Worm (Caenorhabditis elegans) whole organism, L4 larva: ENCODE results near the gene tpst-1.

ENCODE experiments used
- F37D6.2 ChIP-seq: sonication (generic microtip); optimal IDR thresholded peaks from 2 replicates; lab custom pipeline; 2016; ENCODE audit warnings: mild to moderate bottlenecking, missing genetic modification characterization, missing compliant biosample characterization
- F44E2.7 ChIP-seq: fragments of 200-800 bp; sonication (Bioruptor generic); IDR thresholded peaks from 2 replicates; pipeline ENCODE4 v2.1.2; 2022; ENCODE audit warnings: missing genetic modification characterization, missing compliant biosample characterization
- T20F7.1 ChIP-seq: fragments of 200-800 bp; sonication (Bioruptor generic); optimal IDR thresholded peaks from 2 replicates; lab custom pipeline; 2018; ENCODE audit warnings: mild to moderate bottlenecking, missing genetic modification characterization, missing compliant biosample characterization
- T26A8.4 ChIP-seq: fragments of 200-800 bp; sonication (Bioruptor generic); IDR thresholded peaks from 2 replicates; pipeline ENCODE4 v1.3.6; 2022; ENCODE audit warnings: missing genetic modification characterization, missing compliant biosample characterization
- ZK546.5 ChIP-seq, 2 experiments: sonication (generic microtip); optimal IDR thresholded peaks; 2 replicates each; lab custom pipeline; 2017; ENCODE audit warnings: missing biosample characterization in 2 of 2, missing genetic modification characterization in 2 of 2
- aha-1 ChIP-seq: fragments of 150-350 bp; peaks from one replicate; lab custom pipeline; 2014; ENCODE audit warnings: missing biosample characterization, missing genetic modification characterization
- aly-2 ChIP-seq: sonication (generic microtip); optimal IDR thresholded peaks from 2 replicates; lab custom pipeline; 2018; ENCODE audit warnings: missing biosample characterization, missing genetic modification characterization
- attf-4 ChIP-seq: sonication (generic microtip); optimal IDR thresholded peaks from 3 replicates; lab custom pipeline; 2017; ENCODE audit warnings: missing biosample characterization, missing genetic modification characterization
- ctbp-1 ChIP-seq: fragments of 200-800 bp; sonication (Bioruptor generic); IDR thresholded peaks from 2 replicates; pipeline ENCODE4 v1.3.6; 2022; ENCODE audit warnings: missing genetic modification reagents, missing genetic modification characterization, missing compliant biosample characterization
- daf-12 ChIP-seq: fragments of 150-350 bp; optimal IDR thresholded peaks from 2 replicates; lab custom pipeline; 2014; ENCODE audit warnings: missing biosample characterization, missing genetic modification reagents, missing genetic modification characterization
- daf-16 ChIP-seq, 3 experiments: sonication (generic microtip); optimal IDR thresholded peaks; 2 replicates each; lab custom pipeline; 2016 to 2017; ENCODE audit warnings: missing genetic modification characterization in 3 of 3, missing genetic modification reagents in 3 of 3, mild to moderate bottlenecking in 2 of 3, missing compliant biosample characterization in 2 of 3, missing biosample characterization in 1 of 3, moderate library complexity in 1 of 3
- dmd-6 ChIP-seq: fragments of 200-800 bp; sonication (Bioruptor generic); IDR thresholded peaks from 2 replicates; pipeline ENCODE4 v1.3.6; 2022; ENCODE audit warnings: missing genetic modification reagents, missing genetic modification characterization, missing compliant biosample characterization
- dmd-9 ChIP-seq: fragments of 200-800 bp; sonication (Bioruptor generic); IDR thresholded peaks from 2 replicates; pipeline ENCODE4 v1.3.6; 2022; ENCODE audit warnings: missing genetic modification reagents, missing genetic modification characterization, missing compliant biosample characterization
- dpl-1 ChIP-seq: fragments of 150-350 bp; optimal IDR thresholded peaks from 2 replicates; lab custom pipeline; 2014; ENCODE audit warnings: missing biosample characterization, missing genetic modification reagents, missing genetic modification characterization
- dve-1 ChIP-seq: sonication (generic microtip); optimal IDR thresholded peaks from 2 replicates; lab custom pipeline; 2017; ENCODE audit warnings: antibody characterized with exemption, mild to moderate bottlenecking, missing genetic modification characterization, missing compliant biosample characterization; ENCODE audit not compliant: insufficient read depth
- egl-43 ChIP-seq: fragments of 200-800 bp; sonication (Bioruptor generic); IDR thresholded peaks from 2 replicates; pipeline ENCODE4 v1.3.6; 2022; ENCODE audit warnings: missing genetic modification reagents, missing genetic modification characterization, missing compliant biosample characterization
- fkh-10 ChIP-seq: fragments of 150-350 bp; optimal IDR thresholded peaks from 2 replicates; lab custom pipeline; 2014; ENCODE audit warnings: missing biosample characterization, missing genetic modification reagents, missing genetic modification characterization
- hlh-11 ChIP-seq: fragments of 200-800 bp; sonication (Bioruptor generic); optimal IDR thresholded peaks from 2 replicates; lab custom pipeline; 2018; ENCODE audit warnings: mild to moderate bottlenecking, missing genetic modification characterization, missing compliant biosample characterization
- hlh-30 ChIP-seq: sonication (generic microtip); optimal IDR thresholded peaks from 2 replicates; lab custom pipeline; 2017; ENCODE audit warnings: antibody characterized with exemption, mild to moderate bottlenecking, missing genetic modification characterization, missing compliant biosample characterization; ENCODE audit not compliant: insufficient read depth
- lin-1 ChIP-seq: fragments of 200-800 bp; sonication (Bioruptor generic); IDR thresholded peaks from 2 replicates; pipeline ENCODE4 v1.3.6; 2022; ENCODE audit warnings: missing genetic modification reagents, missing genetic modification characterization, missing compliant biosample characterization
- lin-13 ChIP-seq: fragments of 150-350 bp; optimal IDR thresholded peaks from 2 replicates; lab custom pipeline; 2014; ENCODE audit warnings: missing biosample characterization, missing genetic modification reagents, missing genetic modification characterization
- lin-15B ChIP-seq: fragments of 150-350 bp; sonication (generic microtip); optimal IDR thresholded peaks from 3 replicates; lab custom pipeline; 2014; ENCODE audit warnings: missing biosample characterization, missing genetic modification characterization
- lin-38 ChIP-seq: fragments of 200-800 bp; sonication (Bioruptor generic); IDR thresholded peaks from 2 replicates; pipeline ENCODE4 v1.3.6; 2022; ENCODE audit warnings: missing genetic modification reagents, missing genetic modification characterization, missing compliant biosample characterization
- lsy-2 ChIP-seq, 2 experiments: fragments of 150-350 bp in 1 of 2; sonication (generic microtip) in 1 of 2; optimal IDR thresholded peaks; 2 replicates each; lab custom pipeline; 2014 to 2017; ENCODE audit warnings: missing biosample characterization in 2 of 2, missing genetic modification characterization in 2 of 2
- mep-1 ChIP-seq: fragments of 150-350 bp; sonication (generic microtip); optimal IDR thresholded peaks from 3 replicates; lab custom pipeline; 2014; ENCODE audit warnings: missing biosample characterization, missing genetic modification characterization
- mes-2 ChIP-seq: sonication (generic microtip); optimal IDR thresholded peaks from 2 replicates; lab custom pipeline; 2016; ENCODE audit warnings: missing genotype, mild to moderate bottlenecking, missing genetic modification characterization, missing compliant biosample characterization; ENCODE audit not compliant: poor library complexity, severe bottlenecking
- nhr-10 ChIP-seq: fragments of 150-350 bp; optimal IDR thresholded peaks from 2 replicates; lab custom pipeline; 2014; ENCODE audit warnings: missing biosample characterization, missing genetic modification characterization
- nhr-11 ChIP-seq: fragments of 150-350 bp; optimal IDR thresholded peaks from 2 replicates; lab custom pipeline; 2014; ENCODE audit warnings: missing biosample characterization, missing genetic modification characterization
- spr-1 ChIP-seq: sonication (generic microtip); optimal IDR thresholded peaks from 2 replicates; lab custom pipeline; 2016; ENCODE audit warnings: mild to moderate bottlenecking, missing genetic modification characterization, missing compliant biosample characterization
- unc-39 ChIP-seq: sonication (generic microtip); optimal IDR thresholded peaks from 2 replicates; lab custom pipeline; 2017; ENCODE audit warnings: missing biosample characterization, missing genetic modification characterization
- unc-62 ChIP-seq, 3 experiments: fragments of 150-350 bp in 1 of 3; sonication (generic microtip); optimal IDR thresholded peaks in 2 of 3; peaks in 1 of 3; 1 replicate in 1 of 3; 2 replicates in 2 of 3; lab custom pipeline; 2014 to 2017; ENCODE audit warnings: missing biosample characterization in 3 of 3, missing genetic modification characterization in 3 of 3, missing genetic modification reagents in 3 of 3, missing genotype in 1 of 3

tpst-1 gene

ce11 chrIII:12662186-12662585 lies at the start of gene tpst-1:
tpst-1 (minus strand) TSS chrIII:12662286.
- TF ChIP-seq aha-1: peak; percentile 38
- no peak for TF ChIP-seq aly-2 (tag; lab: Kevin White, UChicago)

DNA sequence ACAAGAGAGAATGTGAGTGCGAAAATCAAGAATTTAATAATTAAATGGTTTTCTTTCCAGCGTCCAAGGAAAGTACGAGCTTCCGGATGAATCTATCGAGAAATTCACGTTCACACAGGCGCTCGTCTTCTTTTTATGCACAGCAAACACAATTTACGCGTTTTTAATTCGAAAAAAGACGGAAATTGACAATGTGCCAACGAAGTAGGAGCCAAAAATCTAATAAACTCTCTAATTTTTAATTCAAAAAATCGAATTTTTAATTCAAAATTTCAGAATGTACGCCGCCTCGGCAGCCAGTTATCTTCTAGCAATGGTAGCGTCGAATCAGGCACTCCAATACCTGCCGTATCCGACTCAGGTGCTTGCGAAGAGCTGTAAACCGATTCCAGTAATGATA lies 49.6 kb upstream of the tpst-1 start:
- TF ChIP-seq unc-62 (GFP tag; optimal IDR thresholded peaks at IDR 0.05 in 1 of 2; lab: Kevin White, UChicago) (peak in 1 of 2 experiments; percentile 61), unc-62 (tag; optimal IDR thresholded peaks at IDR 0.05; lab: Kevin White, UChicago) (no peak), nhr-10 (tag; lab: Kevin White, UChicago) (no peak)

DNA sequence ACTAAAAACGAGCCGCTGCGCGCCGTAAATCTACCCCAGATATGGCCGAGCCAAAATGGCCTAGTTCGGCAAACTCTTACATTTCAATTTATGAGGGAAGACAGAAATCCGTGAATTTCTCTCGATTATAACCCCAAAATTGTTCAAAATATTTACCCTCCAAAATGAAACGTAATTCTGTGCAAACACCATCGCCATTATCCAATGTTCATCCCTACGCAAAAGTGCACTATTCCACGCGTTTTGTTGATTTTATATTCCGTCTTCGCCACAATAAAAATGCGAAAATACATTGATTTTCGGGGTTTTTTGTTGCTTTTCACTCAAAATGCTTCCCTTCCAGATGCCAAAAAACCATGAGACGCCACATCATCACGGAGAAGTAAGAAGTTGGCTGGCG lies 49.1 kb upstream of the tpst-1 start, which contains the start of gene hut-1:
hut-1 (plus strand) TSS at position 344 of the 400 bp plus-strand sequence.
- peak; percentile 51; the same call in 1 of the 2 replicates for TF ChIP-seq dmd-9 (GFP tag; lab: Robert Waterston, UW)
- no peak for TF ChIP-seq hlh-11 (tag; lab: Kevin White, UChicago)
- peak; percentile 66 for TF ChIP-seq mes-2 (tag; lab: Kevin White, UChicago)
- TF ChIP-seq ctbp-1: peak; percentile 35; the same call in 1 of the 2 replicates
- TF ChIP-seq dve-1 (tag; lab: Kevin White, UChicago): peak; percentile 49
- peak; percentile 8 for TF ChIP-seq mep-1 (tag; lab: Kevin White, UChicago)
- peak in 1 of 2 experiments; percentile 72 for TF ChIP-seq lsy-2 (tag; optimal IDR thresholded peaks at IDR 0.05; lab: Kevin White, UChicago)
- TF ChIP-seq lin-38 (GFP tag; lab: Robert Waterston, UW): peak; percentile 38
- peak; percentile 83 for TF ChIP-seq dpl-1 (GFP tag; lab: Kevin White, UChicago)
- peak; percentile 89 for TF ChIP-seq aha-1
- TF ChIP-seq nhr-11: no peak
- TF ChIP-seq dmd-6 (GFP tag; lab: Robert Waterston, UW): 0 out of 2 replicates have a peak, but pooled peaks have one; percentile 14
- no peak for TF ChIP-seq F37D6.2
- peak in 1 of 2 experiments; percentile 2 for TF ChIP-seq daf-16 (GFP tag; optimal IDR thresholded peaks at IDR 0.05; lab: Kevin White, UChicago)
- TF ChIP-seq daf-16 (tag; optimal IDR thresholded peaks at IDR 0.05; lab: Kevin White, UChicago): peak; percentile 27
- TF ChIP-seq hlh-30 (tag; lab: Kevin White, UChicago): peak; percentile 10

- TF ChIP-seq egl-43 (GFP tag; lab: Robert Waterston, UW) (no peak), T26A8.4 (GFP tag; lab: Robert Waterston, UW) (no peak), lin-1 (GFP tag; lab: Robert Waterston, UW) (no peak), attf-4 (tag; lab: Kevin White, UChicago) (no peak), unc-39 (no peak)
These were observed 41.2 kb upstream of the tpst-1 start for ce11 chrIII:12703237-12703636.

- TF ChIP-seq fkh-10 (GFP tag; lab: Kevin White, UChicago) (no peak), T20F7.1 (GFP tag; lab: Kevin White, UChicago) (no peak), F44E2.7 (GFP tag; lab: Robert Waterston, UW) (no peak), daf-12 (tag; lab: Kevin White, UChicago) (no peak), ZK546.5 (tag; optimal IDR thresholded peaks at IDR 0.05; lab: Kevin White, UChicago) (no peak), hlh-11 (tag; lab: Kevin White, UChicago) (no peak), lin-13 (GFP tag; lab: Kevin White, UChicago) (no peak), spr-1 (tag; lab: Kevin White, UChicago) (no peak), lin-15B (tag; lab: Kevin White, UChicago) (no peak)
These were observed 40.3 kb upstream of the tpst-1 start for ce11 chrIII:12702375-12702774.
